Worm (Caenorhabditis elegans) whole organism, early embryonic: ENCODE data around the gene ZK262.2.

Experiments
- F13C5.2 ChIP-seq: sonication (generic microtip); optimal IDR thresholded peaks from 2 replicates; lab custom pipeline; 2017; ENCODE audit warnings: mild to moderate bottlenecking, missing genetic modification characterization, inconsistent platforms, missing compliant biosample characterization
- ama-1 ChIP-seq: fragments of 150-350 bp; optimal IDR thresholded peaks from 2 replicates; lab custom pipeline; 2014
- ceh-36 ChIP-seq: sonication (generic microtip); optimal IDR thresholded peaks from 2 replicates; lab custom pipeline; 2016; ENCODE audit warnings: missing genetic modification characterization, inconsistent platforms, missing compliant biosample characterization
- flt-1 ChIP-seq: fragments of 200-800 bp; sonication (Bioruptor generic); IDR thresholded peaks from 2 replicates; pipeline ENCODE4 v1.3.6; 2022; ENCODE audit warnings: missing genetic modification characterization, missing compliant biosample characterization
- hmbx-1 ChIP-seq: sonication (generic microtip); optimal IDR thresholded peaks from 2 replicates; lab custom pipeline; 2016; ENCODE audit warnings: mild to moderate bottlenecking, missing genetic modification characterization, missing compliant biosample characterization
- pes-1 ChIP-seq: fragments of 200-800 bp; sonication (Bioruptor generic); IDR thresholded peaks from 2 replicates; pipeline ENCODE4 v1.3.6; 2022; ENCODE audit warnings: missing genetic modification reagents, missing genetic modification characterization, missing compliant biosample characterization
- sea-1 ChIP-seq: fragments of 200-800 bp; sonication (Bioruptor generic); conservative IDR thresholded peaks from 2 replicates; pipeline ENCODE4 v1.3.6; 2022; ENCODE audit warnings: missing genetic modification characterization, missing compliant biosample characterization
- tbx-11 ChIP-seq: fragments of 200-800 bp; sonication (Bioruptor generic); IDR thresholded peaks from 2 replicates; pipeline ENCODE4 v1.3.6; 2022; ENCODE audit warnings: missing genetic modification characterization, missing compliant biosample characterization
- tbx-37 ChIP-seq: fragments of 200-800 bp; sonication (Bioruptor generic); conservative IDR thresholded peaks from 2 replicates; pipeline ENCODE4 v1.3.6; 2022; ENCODE audit warnings: missing genetic modification reagents, missing genetic modification characterization, missing compliant biosample characterization

DNA sequence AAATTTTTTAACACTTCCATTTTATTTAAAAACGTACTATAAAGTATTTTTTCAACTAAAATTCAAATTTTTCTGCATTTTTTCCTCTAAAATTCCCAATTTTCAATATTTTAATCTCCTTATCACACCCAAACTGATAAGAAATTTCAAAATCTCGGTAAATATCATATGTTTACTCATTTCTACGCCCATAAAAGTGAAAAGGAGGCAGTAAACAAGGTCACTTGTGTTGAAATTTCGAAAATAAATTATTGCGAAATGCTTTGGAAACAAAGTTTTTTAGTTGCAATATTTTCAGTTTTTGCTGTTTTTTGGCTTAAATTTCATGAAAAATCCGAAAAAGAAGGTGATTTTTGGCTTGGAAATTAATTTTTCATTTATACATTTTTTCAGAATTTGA lies 41.2 kb downstream of the ZK262.2 start, which contains the start of gene C08E8.4:
- TF ChIP-seq pes-1 (no peak), ama-1 (no peak), ceh-36 (tag; lab: Kevin White, UChicago) (no peak), tbx-11 (no peak), flt-1 (no peak), hmbx-1 (no peak), sea-1 (no peak), F13C5.2 (tag; lab: Kevin White, UChicago) (no peak), tbx-37 (GFP tag; lab: Robert Waterston, UW) (no peak)
